Worm (Caenorhabditis elegans): ENCODE data around the gene srxa-19.

srxa-19 gene

DNA sequence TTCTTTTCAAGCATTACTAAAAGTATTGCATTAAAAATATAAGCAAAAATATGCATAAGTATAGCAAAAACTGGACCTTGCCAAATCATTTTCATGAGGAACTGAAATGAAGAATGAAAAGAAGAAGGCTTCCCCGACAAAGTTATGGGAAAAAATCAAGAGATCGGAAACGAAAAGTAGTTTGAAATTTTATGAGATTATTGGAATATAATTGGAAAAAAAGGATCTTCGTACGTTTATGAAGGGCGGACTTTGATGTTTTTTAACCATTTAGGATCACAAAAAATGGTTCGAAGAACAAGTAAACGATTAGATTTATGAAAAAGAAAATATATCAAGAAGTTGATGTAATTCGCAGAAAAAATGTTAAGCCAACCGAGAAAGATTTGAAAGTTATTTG lies 1.7 kb downstream of the srxa-19 start, which contains the start of gene srxa-18:
Gene srxa-18, minus strand, starts transcription at position 100 of the 400 bp plus-strand sequence.
- TF ChIP-seq nhr-11 (tag; optimal IDR thresholded peaks at IDR 0.05) (no peak), egl-5 (tag; optimal IDR thresholded peaks at IDR 0.05) (no peak), nhr-23 (tag; optimal IDR thresholded peaks at IDR 0.05) (no peak), nhr-12 (tag; optimal IDR thresholded peaks at IDR 0.05) (no peak), ZK546.5 (tag; optimal IDR thresholded peaks at IDR 0.05) (no peak), ama-1 (optimal IDR thresholded peaks at IDR 0.05) (no peak), mdl-1 (tag; optimal IDR thresholded peaks at IDR 0.05) (no peak), daf-12 (tag; optimal IDR thresholded peaks at IDR 0.05) (no peak), fkh-2 (tag; optimal IDR thresholded peaks at IDR 0.05) (no peak), pha-4 (tag; optimal IDR thresholded peaks at IDR 0.05) (no peak), ceh-9 (tag; optimal IDR thresholded peaks at IDR 0.05) (no peak), sea-2 (GFP tag; optimal IDR thresholded peaks at IDR 0.05) (no peak), jun-1 (tag; optimal IDR thresholded peaks at IDR 0.05) (no peak), nhr-237 (tag; optimal IDR thresholded peaks at IDR 0.05) (no peak), eor-1 (tag; optimal IDR thresholded peaks at IDR 0.05) (no peak), elt-3 (tag; optimal IDR thresholded peaks at IDR 0.05) (no peak)

- TF ChIP-seq skn-1 (tag; optimal IDR thresholded peaks at IDR 0.05) (no peak), egl-5 (tag; optimal IDR thresholded peaks at IDR 0.05) (no peak), daf-12 (tag; optimal IDR thresholded peaks at IDR 0.05) (no peak), ZK546.5 (tag; optimal IDR thresholded peaks at IDR 0.05) (no peak), elt-2 (tag; optimal IDR thresholded peaks at IDR 0.05) (no peak), fos-1 (tag; optimal IDR thresholded peaks at IDR 0.05) (no peak), nhr-43 (tag; optimal IDR thresholded peaks at IDR 0.05; ENCODE audit: poor library complexity, severe bottlenecking) (no peak), pha-4 (tag; optimal IDR thresholded peaks at IDR 0.05) (no peak), ceh-82 (tag; optimal IDR thresholded peaks at IDR 0.05) (no peak), fkh-10 (GFP tag; optimal IDR thresholded peaks at IDR 0.05) (no peak), jun-1 (tag; optimal IDR thresholded peaks at IDR 0.05) (no peak), elt-1 (tag; optimal IDR thresholded peaks at IDR 0.05) (no peak), hmg-11 (tag; optimal IDR thresholded peaks at IDR 0.05) (no peak), egl-27 (tag; optimal IDR thresholded peaks at IDR 0.05) (no peak), unc-62 (GFP tag; optimal IDR thresholded peaks at IDR 0.05) (no peak), nhr-237 (tag; optimal IDR thresholded peaks at IDR 0.05) (no peak), ztf-11 (tag; optimal IDR thresholded peaks at IDR 0.05) (no peak)
Measured at ce11 chrV:10117465-10117864, 5.1 kb downstream of the srxa-19 start, which contains the start of gene C08B6.5. TSS of gene C08B6.5 (plus strand) at chrV:10117765.

ce11 chrV:10114329-10114728 lies 8.2 kb downstream of the srxa-19 start, which contains the start of gene cht-5:
TSS of gene cht-5 (plus strand) at chrV:10114629.
- TF ChIP-seq lin-39 (tag; optimal IDR thresholded peaks at IDR 0.05) (no peak), pha-4 (tag; optimal IDR thresholded peaks at IDR 0.05) (no peak), skn-1 (tag; optimal IDR thresholded peaks at IDR 0.05) (no peak), daf-12 (tag; optimal IDR thresholded peaks at IDR 0.05) (no peak), zag-1 (tag; optimal IDR thresholded peaks at IDR 0.05) (no peak), elt-1 (tag; optimal IDR thresholded peaks at IDR 0.05) (no peak), eor-1 (tag; optimal IDR thresholded peaks at IDR 0.05) (no peak), ceh-82 (tag; optimal IDR thresholded peaks at IDR 0.05) (no peak), mdl-1 (tag; optimal IDR thresholded peaks at IDR 0.05) (no peak), ZK546.5 (tag; optimal IDR thresholded peaks at IDR 0.05) (no peak), nhr-76 (tag; optimal IDR thresholded peaks at IDR 0.05) (no peak), ceh-16 (tag; optimal IDR thresholded peaks at IDR 0.05) (no peak), nhr-237 (tag; optimal IDR thresholded peaks at IDR 0.05) (no peak), lin-15B (tag; optimal IDR thresholded peaks at IDR 0.05) (no peak), ama-1 (optimal IDR thresholded peaks at IDR 0.05) (no peak), unc-62 (GFP tag; optimal IDR thresholded peaks at IDR 0.05) (no peak), aly-2 (tag; optimal IDR thresholded peaks at IDR 0.05) (no peak), nhr-11 (tag; optimal IDR thresholded peaks at IDR 0.05) (no peak), fkh-10 (GFP tag; optimal IDR thresholded peaks at IDR 0.05) (no peak), snpc-4 (tag; optimal IDR thresholded peaks at IDR 0.05) (no peak)

ce11 chrV:10112187-10112586 lies 10.4 kb downstream of the srxa-19 start, which contains the start of gene C08B6.3:
TSS of gene C08B6.3 (minus strand) at chrV:10112287.
- TF ChIP-seq zag-1 (tag; optimal IDR thresholded peaks at IDR 0.05) (no peak), pha-4 (tag; optimal IDR thresholded peaks at IDR 0.05) (no peak), ceh-9 (tag; optimal IDR thresholded peaks at IDR 0.05) (no peak), egl-5 (tag; optimal IDR thresholded peaks at IDR 0.05) (no peak), lin-15B (tag; optimal IDR thresholded peaks at IDR 0.05) (no peak), mml-1 (tag; optimal IDR thresholded peaks at IDR 0.05) (no peak), elt-2 (tag; optimal IDR thresholded peaks at IDR 0.05) (no peak), ceh-16 (tag; optimal IDR thresholded peaks at IDR 0.05) (no peak), R02D3.7 (tag; optimal IDR thresholded peaks at IDR 0.05) (no peak), eor-1 (tag; optimal IDR thresholded peaks at IDR 0.05) (no peak), ZK546.5 (tag; optimal IDR thresholded peaks at IDR 0.05) (no peak), hmg-11 (tag; optimal IDR thresholded peaks at IDR 0.05) (no peak)

Data from whole organism, L3 larva.